Worm (Caenorhabditis elegans) whole organism, midembryonic: ENCODE results near the gene R10F2.4.

Source experiments
- T22C8.4 ChIP-seq: fragments of 200-800 bp; sonication (Bioruptor generic); IDR thresholded peaks from 2 replicates; pipeline ENCODE4 v1.3.6; 2022; ENCODE audit warnings: missing genetic modification characterization, missing compliant biosample characterization
- cog-1 ChIP-seq: sonication (generic microtip); optimal IDR thresholded peaks from 2 replicates; lab custom pipeline; 2016; ENCODE audit warnings: missing genetic modification characterization, missing compliant biosample characterization
- flt-1 ChIP-seq: fragments of 200-800 bp; sonication (Bioruptor generic); IDR thresholded peaks from 2 replicates; pipeline ENCODE4 v1.3.6; 2022; ENCODE audit warnings: missing genetic modification characterization, missing compliant biosample characterization
- klf-2 ChIP-seq: fragments of 200-800 bp; sonication (Bioruptor generic); conservative IDR thresholded peaks from 2 replicates; pipeline ENCODE4 v1.3.6; 2022; ENCODE audit warnings: missing genetic modification reagents, missing genetic modification characterization, missing compliant biosample characterization
- med-1 ChIP-seq: sonication (generic microtip); optimal IDR thresholded peaks from 2 replicates; lab custom pipeline; 2017; ENCODE audit warnings: missing genetic modification characterization, mild to moderate bottlenecking, missing compliant biosample characterization, antibody characterized with exemption, missing genetic modification reagents; ENCODE audit not compliant: insufficient read depth
- ref-1 ChIP-seq: fragments of 200-800 bp; sonication (Bioruptor generic); conservative IDR thresholded peaks from 2 replicates; pipeline ENCODE4 v1.3.6; 2022; ENCODE audit warnings: missing genetic modification reagents, missing genetic modification characterization, missing compliant biosample characterization
- tab-1 ChIP-seq: fragments of 200-800 bp; sonication (Bioruptor generic); IDR thresholded peaks from 2 replicates; pipeline ENCODE4 v1.3.6; 2022; ENCODE audit warnings: missing genetic modification characterization, missing compliant biosample characterization
- ztf-23 ChIP-seq: fragments of 200-800 bp; sonication (Bioruptor generic); IDR thresholded peaks from 2 replicates; pipeline ENCODE4 v1.3.6; 2022; ENCODE audit warnings: missing genetic modification reagents, missing genetic modification characterization, missing compliant biosample characterization
- ztf-29 ChIP-seq: fragments of 200-800 bp; sonication (Bioruptor generic); IDR thresholded peaks from 2 replicates; pipeline ENCODE4 v1.3.6; 2022; ENCODE audit warnings: missing genetic modification reagents, missing genetic modification characterization, missing compliant biosample characterization

R10F2.4 gene

DNA sequence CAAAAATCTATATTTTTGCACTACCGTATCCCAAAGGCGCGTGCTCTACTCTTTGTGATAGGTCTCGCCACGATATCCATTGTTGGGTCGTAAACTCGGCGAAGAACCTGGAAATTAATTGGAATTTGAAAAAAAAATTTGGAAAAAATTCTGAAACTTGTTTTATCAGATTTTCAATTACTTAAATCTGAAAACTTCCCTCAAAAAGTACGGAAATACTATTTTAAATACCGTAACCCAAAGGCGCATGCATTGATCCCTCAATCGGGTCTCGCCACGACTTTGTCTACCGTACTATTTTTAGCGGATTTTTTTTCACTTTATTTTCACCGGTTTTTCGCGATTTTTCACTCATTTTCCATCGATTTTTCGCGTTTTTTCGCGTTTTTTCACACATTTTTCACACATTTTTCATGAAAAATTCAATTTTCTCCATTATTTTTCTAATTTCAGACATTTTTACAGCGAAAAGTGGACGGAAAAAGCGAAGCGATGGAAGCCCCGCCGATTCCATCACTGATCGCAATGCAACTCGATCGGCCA lies 23.8 kb upstream of the R10F2.4 start, which contains the start of gene H05C05.1:
Gene H05C05.1 (plus strand): TSS at position 493 of the 543 bp plus-strand sequence.
- TF ChIP-seq klf-2: no peak
- no peak for TF ChIP-seq ztf-23 (GFP tag; lab: Robert Waterston, UW)
- no peak for TF ChIP-seq tab-1 (GFP tag; lab: Robert Waterston, UW)
- no peak for TF ChIP-seq med-1
- no peak for TF ChIP-seq T22C8.4 (GFP tag; lab: Robert Waterston, UW)
- no peak for TF ChIP-seq flt-1
- no peak for TF ChIP-seq ztf-29
- TF ChIP-seq ref-1 (GFP tag; lab: Robert Waterston, UW): no peak
- no peak for TF ChIP-seq cog-1

DNA sequence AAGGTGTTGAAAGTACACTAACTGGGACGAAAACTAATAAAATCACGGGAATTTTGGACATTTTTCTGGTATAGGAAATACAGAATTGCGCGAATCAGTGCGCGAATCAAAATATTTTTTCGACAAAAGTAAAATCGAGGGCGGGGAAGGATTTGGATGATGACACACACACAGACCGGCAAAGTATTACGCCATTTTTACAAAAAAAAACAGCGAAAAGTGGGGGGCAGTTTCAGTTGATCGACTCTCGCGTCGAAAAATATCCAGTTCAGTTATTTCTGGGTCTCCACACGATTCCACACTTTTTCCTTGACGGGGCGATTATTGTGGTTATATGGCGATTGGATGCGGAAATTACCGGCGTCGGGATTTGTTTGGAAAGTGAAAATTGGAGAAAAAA lies 23.2 kb upstream of the R10F2.4 start, which contains the start of gene H05C05.4:
Gene H05C05.4 (minus strand): TSS at position 101 of the 400 bp plus-strand sequence.
- no peak for TF ChIP-seq med-1
- no peak for TF ChIP-seq ref-1 (GFP tag; lab: Robert Waterston, UW)
- no peak for TF ChIP-seq cog-1
- no peak for TF ChIP-seq ztf-29
- no peak for TF ChIP-seq T22C8.4 (GFP tag; lab: Robert Waterston, UW)
- no peak for TF ChIP-seq tab-1 (GFP tag; lab: Robert Waterston, UW)
- TF ChIP-seq ztf-23 (GFP tag; lab: Robert Waterston, UW): no peak
- TF ChIP-seq klf-2: no peak
- no peak for TF ChIP-seq flt-1

DNA sequence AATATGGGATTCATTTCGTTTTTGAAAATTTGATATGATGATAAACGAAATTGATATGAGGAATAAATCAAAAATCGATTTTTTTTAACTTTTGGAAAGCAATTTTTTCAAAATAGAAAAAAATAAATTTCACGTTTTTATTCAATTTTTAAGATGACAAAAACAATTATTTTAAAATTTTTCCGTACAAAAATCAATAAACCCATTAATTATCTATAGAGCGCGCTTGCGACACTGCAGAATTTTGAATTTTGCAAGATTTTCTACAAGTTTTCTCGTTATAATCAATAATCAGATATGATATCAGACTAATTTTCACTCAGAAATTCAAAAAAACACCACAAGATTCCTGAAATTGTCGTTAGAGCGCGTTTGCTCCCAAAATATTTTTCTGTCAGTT lies 21.1 kb upstream of the R10F2.4 start, which contains the start of gene R10F2.6:
Gene R10F2.6 (minus strand): TSS at position 101 of the 400 bp plus-strand sequence.
- no peak for TF ChIP-seq T22C8.4 (GFP tag; lab: Robert Waterston, UW)
- TF ChIP-seq ztf-23 (GFP tag; lab: Robert Waterston, UW): no peak
- TF ChIP-seq cog-1: no peak
- no peak for TF ChIP-seq tab-1 (GFP tag; lab: Robert Waterston, UW)
- TF ChIP-seq med-1: no peak
- no peak for TF ChIP-seq ztf-29
- no peak for TF ChIP-seq flt-1
- no peak for TF ChIP-seq ref-1 (GFP tag; lab: Robert Waterston, UW)
- TF ChIP-seq klf-2: no peak

DNA sequence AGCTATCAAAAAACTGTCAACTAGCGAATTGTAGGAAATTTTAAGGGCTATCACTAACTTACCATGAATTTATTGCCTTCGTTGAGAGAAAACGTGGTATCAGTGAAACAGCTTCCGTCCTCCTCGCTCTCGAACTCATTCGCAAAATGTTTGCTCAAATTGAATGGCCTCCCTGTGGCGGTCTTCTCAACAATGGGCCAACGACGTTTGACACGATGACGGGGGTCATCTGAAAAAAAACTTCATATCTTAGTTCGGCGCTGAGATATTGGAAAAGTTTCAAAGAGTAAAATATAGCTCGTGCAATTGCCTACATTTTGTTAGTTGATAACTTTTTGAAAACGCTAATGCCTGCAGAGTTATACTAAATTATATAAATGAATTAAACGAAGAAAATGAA lies 18.7 kb upstream of the R10F2.4 start:
- TF ChIP-seq flt-1: no peak
- no peak for TF ChIP-seq T22C8.4 (GFP tag; lab: Robert Waterston, UW)
- no peak for TF ChIP-seq cog-1
- no peak for TF ChIP-seq med-1
- TF ChIP-seq klf-2: no peak
- TF ChIP-seq tab-1 (GFP tag; lab: Robert Waterston, UW): no peak
- TF ChIP-seq ref-1 (GFP tag; lab: Robert Waterston, UW): no peak
- no peak for TF ChIP-seq ztf-29
- TF ChIP-seq ztf-23 (GFP tag; lab: Robert Waterston, UW): no peak

DNA sequence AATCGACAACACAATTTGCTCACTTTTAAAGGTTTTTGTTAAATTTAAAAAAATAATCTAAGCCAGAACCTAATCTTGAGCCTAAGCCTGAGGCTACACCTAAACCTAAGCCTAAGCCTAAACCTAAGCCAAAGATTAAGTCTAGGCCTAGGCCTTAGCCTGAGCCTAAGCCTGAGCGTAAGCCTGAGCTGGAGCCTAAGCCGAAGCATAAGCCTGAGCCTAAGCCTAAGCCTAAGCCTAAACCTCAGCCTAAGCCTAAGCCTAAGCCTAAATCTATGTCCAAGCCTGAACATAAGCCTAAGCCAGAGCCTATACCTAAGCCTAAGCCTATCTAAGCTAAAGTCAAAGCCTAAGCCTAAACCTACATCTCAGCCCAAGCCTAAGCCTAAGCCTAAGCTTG lies 14.9 kb upstream of the R10F2.4 start:
- TF ChIP-seq ref-1 (GFP tag; lab: Robert Waterston, UW) (no peak), ztf-23 (GFP tag; lab: Robert Waterston, UW) (no peak), flt-1 (0 out of 2 replicates have a peak, but pooled peaks have one; percentile 10)

DNA sequence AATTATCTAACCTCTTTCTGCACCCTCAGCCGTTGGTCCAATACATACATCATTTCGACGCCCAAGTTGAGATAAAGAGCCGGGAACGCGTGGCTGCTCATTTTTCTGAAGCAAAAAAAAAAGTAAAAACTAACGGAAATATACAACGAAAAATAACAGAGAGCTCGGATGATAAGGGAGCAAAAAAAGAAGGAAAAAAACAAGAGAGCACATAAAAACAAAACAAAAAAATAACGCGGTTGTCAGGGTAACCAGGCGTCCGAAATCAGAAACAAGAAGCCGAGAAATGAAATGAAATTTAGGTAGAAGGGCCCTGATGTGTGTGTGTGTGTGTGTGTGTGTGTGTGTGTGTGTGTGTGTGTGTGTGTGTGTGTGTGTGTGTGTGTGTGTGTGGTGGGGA lies 1.7 kb upstream of the R10F2.4 start, which contains the start of gene R10F2.5:
Gene R10F2.5 (minus strand): TSS at position 101 of the 400 bp plus-strand sequence.
- no peak for TF ChIP-seq ztf-29
- no peak for TF ChIP-seq ref-1 (GFP tag; lab: Robert Waterston, UW)
- TF ChIP-seq T22C8.4 (GFP tag; lab: Robert Waterston, UW): no peak
- TF ChIP-seq klf-2: no peak
- TF ChIP-seq ztf-23 (GFP tag; lab: Robert Waterston, UW): no peak
- TF ChIP-seq tab-1 (GFP tag; lab: Robert Waterston, UW): no peak
- TF ChIP-seq cog-1: no peak
- no peak for TF ChIP-seq flt-1
- no peak for TF ChIP-seq med-1

DNA sequence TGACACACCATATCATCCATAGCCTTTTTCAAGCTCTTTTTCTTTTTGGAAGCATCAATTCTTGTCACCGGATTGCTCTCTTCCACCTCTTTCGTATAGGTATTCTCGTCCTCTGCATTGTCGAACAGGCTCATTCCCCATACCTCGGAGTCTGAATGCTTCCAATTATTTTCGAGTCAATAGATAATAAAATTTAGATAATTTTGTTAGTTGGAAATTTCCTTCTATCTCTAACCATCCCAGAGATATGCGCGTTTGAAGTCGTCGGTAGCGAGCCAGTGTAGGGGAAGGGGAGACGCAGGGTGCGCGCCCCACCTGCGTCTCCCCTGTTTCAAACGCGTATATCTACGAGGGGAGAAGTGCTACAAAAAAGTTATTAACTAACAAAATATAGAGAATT lies 2.0 kb downstream of the R10F2.4 start:
- TF ChIP-seq ztf-23 (GFP tag; lab: Robert Waterston, UW): no peak
- TF ChIP-seq ref-1 (GFP tag; lab: Robert Waterston, UW): no peak
- no peak for TF ChIP-seq cog-1
- TF ChIP-seq med-1: no peak
- TF ChIP-seq tab-1 (GFP tag; lab: Robert Waterston, UW): no peak
- no peak for TF ChIP-seq klf-2
- TF ChIP-seq T22C8.4 (GFP tag; lab: Robert Waterston, UW): no peak

DNA sequence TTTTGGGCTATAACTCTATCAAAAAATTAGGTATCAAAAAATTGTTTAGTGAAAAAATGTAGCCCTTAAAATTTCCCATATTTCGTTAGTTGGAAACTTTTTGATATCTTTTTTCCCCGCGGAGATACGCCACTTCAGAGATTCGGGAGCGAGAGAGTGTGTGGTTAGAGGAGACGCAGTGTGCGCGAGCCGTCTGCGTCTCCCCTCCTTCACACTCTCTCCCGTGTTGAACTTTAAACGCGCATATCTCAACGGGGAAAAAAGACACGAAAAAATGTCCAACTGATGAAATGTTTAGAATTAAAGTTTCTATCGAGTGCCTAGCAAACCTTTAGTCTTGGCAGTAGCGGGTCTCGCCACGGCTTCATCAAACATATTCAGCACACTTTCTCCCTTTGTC lies 2.6 kb downstream of the R10F2.4 start:
- TF ChIP-seq klf-2 (no peak), ref-1 (GFP tag; lab: Robert Waterston, UW) (no peak), T22C8.4 (GFP tag; lab: Robert Waterston, UW) (no peak), ztf-23 (GFP tag; lab: Robert Waterston, UW) (no peak), flt-1 (no peak), tab-1 (GFP tag; lab: Robert Waterston, UW) (no peak), ztf-29 (no peak), med-1 (no peak), cog-1 (no peak)

DNA sequence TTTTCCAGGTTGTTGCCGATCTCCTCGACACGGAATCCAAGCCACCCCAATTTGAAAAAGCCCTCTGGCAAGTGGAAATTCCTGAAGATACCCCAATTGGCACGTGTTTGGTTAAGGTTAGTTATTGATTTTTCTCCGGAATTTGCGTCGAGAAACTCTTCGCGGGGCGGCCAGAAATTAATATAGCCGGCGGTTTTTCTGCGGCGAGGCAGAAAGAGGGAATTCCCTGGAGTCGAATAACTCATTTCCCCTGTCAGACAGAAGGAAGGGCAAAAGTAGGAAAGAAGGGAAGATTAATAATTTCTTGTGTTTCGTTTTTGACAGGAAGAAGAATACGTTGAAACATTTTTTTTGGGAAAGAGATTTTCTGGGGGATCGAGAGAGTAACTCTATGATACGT lies 4.3 kb downstream of the R10F2.4 start:
- TF ChIP-seq ztf-23 (GFP tag; lab: Robert Waterston, UW) (0 out of 2 replicates have a peak, but pooled peaks have one; percentile 13), ref-1 (GFP tag; lab: Robert Waterston, UW) (no peak), T22C8.4 (GFP tag; lab: Robert Waterston, UW) (no peak), cog-1 (no peak), flt-1 (no peak)

DNA sequence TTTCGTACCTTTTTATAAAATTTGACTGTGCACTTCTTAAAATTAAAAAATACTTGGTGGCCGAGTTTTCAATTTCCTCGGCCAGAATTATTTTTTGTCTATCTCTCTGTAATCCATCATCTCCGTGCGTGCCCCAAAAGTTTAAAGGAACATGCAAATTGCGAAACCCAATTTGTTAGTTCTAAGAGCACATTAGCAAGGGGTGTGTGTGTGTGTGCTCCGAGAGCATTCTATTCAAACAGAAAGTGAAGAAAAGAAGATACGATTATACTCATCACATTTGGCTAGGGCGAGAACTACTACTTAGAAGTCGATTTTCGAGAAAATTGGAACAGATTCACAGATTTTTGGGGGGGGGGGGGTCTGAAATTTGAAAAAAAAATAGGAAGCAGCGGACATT lies 8.9 kb downstream of the R10F2.4 start:
- no peak for TF ChIP-seq ref-1 (GFP tag; lab: Robert Waterston, UW)
- no peak for TF ChIP-seq ztf-29
- TF ChIP-seq ztf-23 (GFP tag; lab: Robert Waterston, UW): no peak
- no peak for TF ChIP-seq flt-1
- TF ChIP-seq klf-2: no peak
- TF ChIP-seq cog-1: no peak
- no peak for TF ChIP-seq tab-1 (GFP tag; lab: Robert Waterston, UW)
- TF ChIP-seq med-1: no peak
- TF ChIP-seq T22C8.4 (GFP tag; lab: Robert Waterston, UW): no peak

DNA sequence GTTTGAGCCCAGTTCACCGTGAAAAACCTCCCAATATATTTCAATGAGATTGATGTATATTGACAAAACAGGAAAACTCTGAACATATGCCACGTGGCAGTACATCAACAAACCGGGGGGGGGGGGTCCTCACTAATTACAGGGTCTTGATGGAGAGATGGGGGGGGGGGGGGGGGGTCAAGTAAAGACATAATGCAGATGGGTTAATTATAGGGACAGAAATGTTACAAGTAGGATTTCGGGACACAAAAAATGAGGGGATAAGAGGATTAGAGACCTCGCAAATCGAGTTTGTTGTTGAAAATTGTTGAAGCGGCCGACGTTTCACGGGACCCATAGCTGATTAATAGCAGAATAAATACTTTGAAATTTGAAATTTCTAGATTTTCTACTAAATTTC lies 10.0 kb downstream of the R10F2.4 start:
- no peak for TF ChIP-seq ztf-29
- no peak for TF ChIP-seq ztf-23 (GFP tag; lab: Robert Waterston, UW)
- TF ChIP-seq ref-1 (GFP tag; lab: Robert Waterston, UW): no peak
- no peak for TF ChIP-seq klf-2
- TF ChIP-seq med-1: no peak
- TF ChIP-seq tab-1 (GFP tag; lab: Robert Waterston, UW): no peak
- TF ChIP-seq T22C8.4 (GFP tag; lab: Robert Waterston, UW): no peak
- TF ChIP-seq flt-1: no peak
- no peak for TF ChIP-seq cog-1
